Worm (Caenorhabditis elegans) whole organism, L4/young adult: ENCODE results near the gene xdh-1.

Experiments used
- W03F9.2 ChIP-seq: fragments of 150-350 bp; optimal IDR thresholded peaks from 2 replicates; lab custom pipeline; 2014; ENCODE audit warnings: missing biosample characterization, missing genetic modification characterization
- dao-5 ChIP-seq: sonication (generic microtip); optimal IDR thresholded peaks from 2 replicates; lab custom pipeline; 2016; ENCODE audit warnings: missing genotype, missing genetic modification characterization, moderate library complexity, missing compliant biosample characterization

- TF ChIP-seq dao-5 (tag; lab: Kevin White, UChicago) (no peak), W03F9.2 (tag; lab: Kevin White, UChicago) (no peak)
Observed at ce11 chrIV:14391268-14391667, 21.4 kb downstream of the xdh-1 start.
